Worm (Caenorhabditis elegans) whole organism, L3 larva: Measurements from ENCODE around the gene lin-23.

ENCODE experiments used
- R02D3.7 ChIP-seq: fragments of 150-350 bp; optimal IDR thresholded peaks from 2 replicates; lab custom pipeline; 2014; ENCODE audit warnings: missing biosample characterization, missing genetic modification characterization
- ZK546.5 ChIP-seq: sonication (generic microtip); optimal IDR thresholded peaks from 2 replicates; lab custom pipeline; 2017; ENCODE audit warnings: missing biosample characterization, missing genetic modification characterization
- aly-2 ChIP-seq: fragments of 150-350 bp; optimal IDR thresholded peaks from 2 replicates; lab custom pipeline; 2014; ENCODE audit warnings: missing biosample characterization, missing genetic modification characterization
- ama-1 ChIP-seq: fragments of 150-350 bp; optimal IDR thresholded peaks from 2 replicates; lab custom pipeline; 2018
- ceh-16 ChIP-seq: sonication (generic microtip); optimal IDR thresholded peaks from 2 replicates; lab custom pipeline; 2017; ENCODE audit warnings: missing biosample characterization, missing genetic modification characterization
- ceh-28 ChIP-seq: fragments of 150-350 bp; optimal IDR thresholded peaks from 2 replicates; lab custom pipeline; 2014; ENCODE audit warnings: missing biosample characterization, missing genetic modification reagents, missing genetic modification characterization
- ceh-82 ChIP-seq: fragments of 150-350 bp; optimal IDR thresholded peaks from 2 replicates; lab custom pipeline; 2014; ENCODE audit warnings: missing biosample characterization, missing genetic modification characterization
- ceh-9 ChIP-seq: sonication (generic microtip); optimal IDR thresholded peaks from 2 replicates; lab custom pipeline; 2018; ENCODE audit warnings: missing biosample characterization, missing genetic modification characterization
- daf-12 ChIP-seq: fragments of 150-350 bp; optimal IDR thresholded peaks from 2 replicates; lab custom pipeline; 2014; ENCODE audit warnings: missing biosample characterization, missing genetic modification reagents, missing genetic modification characterization
- egl-27 ChIP-seq: sonication (generic microtip); optimal IDR thresholded peaks from 4 replicates; lab custom pipeline; 2017; ENCODE audit warnings: missing biosample characterization, missing genetic modification reagents, missing genetic modification characterization
- egl-5 ChIP-seq: fragments of 150-350 bp; optimal IDR thresholded peaks from 2 replicates; lab custom pipeline; 2017; ENCODE audit warnings: missing biosample characterization, missing genetic modification reagents, missing genetic modification characterization, inconsistent platforms
- elt-1 ChIP-seq: fragments of 150-350 bp; optimal IDR thresholded peaks from 2 replicates; lab custom pipeline; 2014; ENCODE audit warnings: missing biosample characterization, missing genetic modification characterization
- elt-3 ChIP-seq, 3 experiments: fragments of 150-350 bp in 1 of 3; sonication (generic microtip) in 2 of 3; optimal IDR thresholded peaks; 2 replicates in 2 of 3; 4 replicates in 1 of 3; lab custom pipeline; 2014 to 2017; ENCODE audit warnings: missing biosample characterization in 3 of 3, missing genetic modification characterization in 3 of 3
- eor-1 ChIP-seq, 2 experiments: fragments of 150-350 bp; optimal IDR thresholded peaks; 2 replicates each; lab custom pipeline; 2014 to 2018; ENCODE audit warnings: missing biosample characterization in 2 of 2, missing genetic modification characterization in 2 of 2
- fkh-10 ChIP-seq: sonication (generic microtip); optimal IDR thresholded peaks from 2 replicates; lab custom pipeline; 2017; ENCODE audit warnings: missing biosample characterization, missing genetic modification reagents, missing genetic modification characterization
- fkh-2 ChIP-seq: fragments of 150-350 bp; optimal IDR thresholded peaks from 2 replicates; lab custom pipeline; 2014; ENCODE audit warnings: missing biosample characterization, missing genetic modification reagents, missing genetic modification characterization
- fos-1 ChIP-seq: fragments of 150-350 bp; optimal IDR thresholded peaks from 2 replicates; lab custom pipeline; 2014; ENCODE audit warnings: missing biosample characterization, missing genetic modification characterization
- hmg-11 ChIP-seq: sonication (generic microtip); optimal IDR thresholded peaks from 2 replicates; lab custom pipeline; 2016; ENCODE audit warnings: missing genetic modification characterization, missing compliant biosample characterization
- jun-1 ChIP-seq: fragments of 150-350 bp; optimal IDR thresholded peaks from 2 replicates; lab custom pipeline; 2014; ENCODE audit warnings: missing biosample characterization, missing genetic modification reagents, missing genetic modification characterization
- lin-39 ChIP-seq: fragments of 150-350 bp; optimal IDR thresholded peaks from 2 replicates; lab custom pipeline; 2018; ENCODE audit warnings: missing biosample characterization, missing genetic modification reagents, missing genetic modification characterization
- lsy-12 ChIP-seq: sonication (generic microtip); optimal IDR thresholded peaks from 2 replicates; lab custom pipeline; 2016; ENCODE audit warnings: mild to moderate bottlenecking, missing genetic modification characterization, missing compliant biosample characterization
- mdl-1 ChIP-seq: fragments of 150-350 bp; optimal IDR thresholded peaks from 2 replicates; lab custom pipeline; 2014; ENCODE audit warnings: missing biosample characterization, missing genetic modification characterization
- mml-1 ChIP-seq: fragments of 150-350 bp; sonication (generic microtip); optimal IDR thresholded peaks from 3 replicates; lab custom pipeline; 2014; ENCODE audit warnings: missing biosample characterization, missing genetic modification characterization
- nfya-1 ChIP-seq: sonication (generic microtip); optimal IDR thresholded peaks from 2 replicates; lab custom pipeline; 2017; ENCODE audit warnings: missing genetic modification characterization, mild to moderate bottlenecking, missing compliant biosample characterization, antibody characterized with exemption, moderate library complexity; ENCODE audit not compliant: insufficient read depth
- nhr-11 ChIP-seq: fragments of 150-350 bp; optimal IDR thresholded peaks from 2 replicates; lab custom pipeline; 2014; ENCODE audit warnings: missing biosample characterization, missing genetic modification characterization
- nhr-12 ChIP-seq: fragments of 150-350 bp; optimal IDR thresholded peaks from 2 replicates; lab custom pipeline; 2014; ENCODE audit warnings: missing biosample characterization, missing genetic modification characterization
- nhr-23 ChIP-seq: fragments of 150-350 bp; optimal IDR thresholded peaks from 2 replicates; lab custom pipeline; 2014; ENCODE audit warnings: missing biosample characterization, missing genetic modification reagents, missing genetic modification characterization
- nhr-237 ChIP-seq: fragments of 150-350 bp; optimal IDR thresholded peaks from 2 replicates; lab custom pipeline; 2014; ENCODE audit warnings: missing biosample characterization, missing genetic modification characterization
- nhr-25 ChIP-seq: sonication (generic microtip); optimal IDR thresholded peaks from 2 replicates; lab custom pipeline; 2017; ENCODE audit warnings: missing biosample characterization, missing genetic modification characterization
- nhr-43 ChIP-seq: sonication (generic microtip); optimal IDR thresholded peaks from 2 replicates; lab custom pipeline; 2016; ENCODE audit warnings: mild to moderate bottlenecking, missing genetic modification characterization, missing compliant biosample characterization; ENCODE audit not compliant: poor library complexity, severe bottlenecking
- nhr-67 ChIP-seq: fragments of 150-350 bp; optimal IDR thresholded peaks from 2 replicates; lab custom pipeline; 2014; ENCODE audit warnings: missing biosample characterization, missing genetic modification characterization
- nhr-76 ChIP-seq: fragments of 150-350 bp; sonication (generic microtip); optimal IDR thresholded peaks from 5 replicates; lab custom pipeline; 2014; ENCODE audit warnings: missing biosample characterization, missing genetic modification characterization
- nhr-77 ChIP-seq: fragments of 150-350 bp; optimal IDR thresholded peaks from 2 replicates; lab custom pipeline; 2014; ENCODE audit warnings: missing biosample characterization, missing genetic modification characterization
- pha-4 ChIP-seq: fragments of 150-350 bp; optimal IDR thresholded peaks from 2 replicates; lab custom pipeline; 2014; ENCODE audit warnings: missing biosample characterization, missing genetic modification reagents, missing genetic modification characterization
- pqm-1 ChIP-seq: fragments of 150-350 bp; optimal IDR thresholded peaks from 2 replicates; lab custom pipeline; 2017; ENCODE audit warnings: missing biosample characterization, missing genetic modification characterization, inconsistent platforms
- sea-2 ChIP-seq: fragments of 150-350 bp; sonication (generic microtip); optimal IDR thresholded peaks from 4 replicates; lab custom pipeline; 2014; ENCODE audit warnings: missing biosample characterization, missing genetic modification reagents, missing genetic modification characterization
- skn-1 ChIP-seq: fragments of 150-350 bp; optimal IDR thresholded peaks from 2 replicates; lab custom pipeline; 2014; ENCODE audit warnings: missing biosample characterization, missing genetic modification characterization
- snpc-4 ChIP-seq: fragments of 150-350 bp; optimal IDR thresholded peaks from 2 replicates; lab custom pipeline; 2014; ENCODE audit warnings: missing biosample characterization, missing genetic modification characterization
- tbx-2 ChIP-seq: sonication (generic microtip); optimal IDR thresholded peaks from 2 replicates; lab custom pipeline; 2016; ENCODE audit warnings: mild to moderate bottlenecking, missing genetic modification characterization, missing compliant biosample characterization
- unc-39 ChIP-seq: sonication (generic microtip); optimal IDR thresholded peaks from 4 replicates; lab custom pipeline; 2017; ENCODE audit warnings: missing biosample characterization, missing genetic modification characterization
- unc-62 ChIP-seq: fragments of 150-350 bp; sonication (generic microtip); optimal IDR thresholded peaks from 4 replicates; lab custom pipeline; 2014; ENCODE audit warnings: missing biosample characterization, missing genetic modification reagents, missing genetic modification characterization
- zag-1 ChIP-seq: fragments of 150-350 bp; optimal IDR thresholded peaks from 2 replicates; lab custom pipeline; 2014; ENCODE audit warnings: missing biosample characterization, missing genetic modification characterization
- ztf-11 ChIP-seq: fragments of 150-350 bp; optimal IDR thresholded peaks from 2 replicates; lab custom pipeline; 2014; ENCODE audit warnings: missing biosample characterization, missing genetic modification characterization
- ztf-4 ChIP-seq: fragments of 150-350 bp; optimal IDR thresholded peaks from 2 replicates; lab custom pipeline; 2014; ENCODE audit warnings: missing biosample characterization, missing genetic modification characterization

The lin-23 gene

ce11 chrII:6365237-6365815 is 5.8 kb upstream of the lin-23 start, which contains the start of the genes ani-2 and clec-88:
TSS of gene ani-2 (minus strand) at chrII:6365367.
TSS of gene clec-88 (plus strand) at chrII:6365722.
- TF ChIP-seq elt-3 (tag; optimal IDR thresholded peaks at IDR 0.05; lab: Kevin White, UChicago) (no peak), fos-1 (no peak), mml-1 (tag; lab: Kevin White, UChicago) (no peak), nhr-67 (tag; lab: Kevin White, UChicago) (no peak), zag-1 (tag; lab: Kevin White, UChicago) (no peak), unc-62 (no peak), unc-39 (tag; lab: Kevin White, UChicago) (no peak), ceh-28 (tag; lab: Kevin White, UChicago) (no peak), pqm-1 (no peak), ceh-9 (tag; lab: Kevin White, UChicago) (no peak), hmg-11 (tag; lab: Kevin White, UChicago) (no peak), lsy-12 (tag; lab: Kevin White, UChicago) (no peak), fkh-10 (GFP tag; lab: Kevin White, UChicago) (no peak), skn-1 (tag; lab: Kevin White, UChicago) (no peak), nhr-23 (no peak), egl-5 (no peak), nhr-25 (no peak), jun-1 (tag; lab: Kevin White, UChicago) (no peak)

DNA sequence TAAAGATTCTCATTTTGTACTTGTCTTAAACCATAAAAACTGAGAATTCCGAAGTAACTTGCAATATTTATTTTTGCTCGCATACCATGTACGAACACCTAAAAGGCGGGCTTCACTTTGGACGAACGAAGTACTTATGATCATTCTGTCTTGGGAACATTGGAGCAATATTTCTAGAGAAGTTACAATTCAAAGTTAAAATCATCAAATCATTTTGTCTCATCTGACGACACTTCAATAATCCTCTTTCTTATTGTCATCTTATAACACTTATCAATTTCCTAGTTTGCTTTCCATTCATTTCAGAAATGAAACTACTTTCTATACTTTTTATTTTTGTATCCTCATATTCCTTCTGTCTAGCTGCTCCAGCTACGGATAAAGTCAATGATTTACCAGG is 4.4 kb upstream of the lin-23 start, which contains the start of gene ctsa-4.1:
Gene ctsa-4.1, plus strand, starts transcription at position 301 of the 400 bp plus-strand sequence.
- TF ChIP-seq hmg-11 (tag; lab: Kevin White, UChicago) = no peak
- TF ChIP-seq nhr-43 (tag; lab: Kevin White, UChicago) = no peak
- TF ChIP-seq sea-2 = no peak
- no peak for TF ChIP-seq pha-4 (tag; lab: Kevin White, UChicago)
- TF ChIP-seq egl-27 (tag; lab: Kevin White, UChicago) = no peak
- TF ChIP-seq lsy-12 (tag; lab: Kevin White, UChicago) = no peak
- TF ChIP-seq nhr-67 (tag; lab: Kevin White, UChicago) = no peak
- TF ChIP-seq fkh-2 = no peak
- TF ChIP-seq fos-1 = no peak
- TF ChIP-seq ztf-4 (tag; lab: Kevin White, UChicago) = no peak
- no peak for TF ChIP-seq nhr-11 (tag; lab: Kevin White, UChicago)
- TF ChIP-seq tbx-2 (tag; lab: Kevin White, UChicago) = no peak
- no peak for TF ChIP-seq ceh-16
- TF ChIP-seq, all 47 proteins: peak for 0

DNA sequence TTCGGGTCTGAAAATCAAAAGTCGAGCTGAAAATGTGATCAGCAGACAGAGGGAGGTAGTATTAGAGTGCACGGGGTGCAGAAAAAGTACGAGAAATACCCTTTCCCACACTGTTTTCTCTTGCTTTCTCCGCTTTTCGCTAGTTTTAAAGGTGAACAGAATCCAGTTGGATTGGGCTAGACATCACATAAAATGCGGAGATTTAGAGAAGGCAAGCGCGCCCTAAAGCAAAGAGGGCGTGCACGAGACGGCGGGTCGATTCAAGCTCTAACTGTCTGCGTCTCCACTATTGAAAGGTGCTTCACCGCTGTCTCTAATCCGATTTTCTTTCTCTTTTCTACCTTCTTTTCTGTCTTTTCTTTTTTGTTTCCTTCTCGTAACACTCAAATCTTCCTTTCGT is 993 bp upstream of the lin-23 start:
- TF ChIP-seq ceh-28 (tag; lab: Kevin White, UChicago) (peak; percentile 83), nhr-23 (peak; percentile 82), ceh-82 (tag; lab: Kevin White, UChicago) (peak; percentile 39), R02D3.7 (tag; lab: Kevin White, UChicago) (peak; percentile 53), mml-1 (tag; lab: Kevin White, UChicago) (no peak), ceh-9 (tag; lab: Kevin White, UChicago) (no peak), lsy-12 (tag; lab: Kevin White, UChicago) (peak; percentile 52), jun-1 (tag; lab: Kevin White, UChicago) (peak; percentile 51), nhr-237 (tag; lab: Kevin White, UChicago) (no peak), ZK546.5 (tag; lab: Kevin White, UChicago) (no peak), egl-27 (tag; lab: Kevin White, UChicago) (peak; percentile 14), skn-1 (tag; lab: Kevin White, UChicago) (peak; percentile 4), snpc-4 (tag; lab: Kevin White, UChicago) (peak; percentile 64), ztf-11 (tag; lab: Kevin White, UChicago) (no peak), mdl-1 (peak; percentile 85), nhr-77 (tag; lab: Kevin White, UChicago) (no peak), ama-1 (no peak), nfya-1 (peak; percentile 89), eor-1 (tag; optimal IDR thresholded peaks at IDR 0.05; lab: Kevin White, UChicago) (no peak), unc-62 (no peak), tbx-2 (tag; lab: Kevin White, UChicago) (peak; percentile 32), elt-1 (tag; lab: Kevin White, UChicago) (no peak), daf-12 (tag; lab: Kevin White, UChicago) (no peak), hmg-11 (tag; lab: Kevin White, UChicago) (peak; percentile 89), fkh-2 (no peak), unc-39 (tag; lab: Kevin White, UChicago) (no peak), sea-2 (no peak), pha-4 (tag; lab: Kevin White, UChicago) (peak; percentile 83), lin-39 (tag; lab: Kevin White, UChicago) (peak; percentile 83), nhr-67 (tag; lab: Kevin White, UChicago) (no peak), nhr-12 (tag; lab: Kevin White, UChicago) (no peak), zag-1 (tag; lab: Kevin White, UChicago) (no peak), ceh-16 (no peak), aly-2 (tag; lab: Kevin White, UChicago) (no peak), ztf-4 (tag; lab: Kevin White, UChicago) (no peak), nhr-11 (tag; lab: Kevin White, UChicago) (peak; percentile 5), pqm-1 (peak; percentile 70), elt-3 (tag; optimal IDR thresholded peaks at IDR 0.05; lab: Kevin White, UChicago) (no peak), nhr-43 (tag; lab: Kevin White, UChicago) (peak; percentile 67), fkh-10 (GFP tag; lab: Kevin White, UChicago) (peak; percentile 25), egl-5 (peak; percentile 35), nhr-76 (no peak), fos-1 (no peak), nhr-25 (peak; percentile 92)
